Worm (Caenorhabditis elegans): ENCODE results near the gene F40B5.2.

Gene F40B5.2

ce11 chrX:8404308-8405085, 36.8 kb downstream of the F40B5.2 start (continued):
- peak; percentile 85 for TF ChIP-seq saeg-2 (GFP tag; IDR thresholded peaks at IDR 0.05)
- peak; percentile 96 for TF ChIP-seq F44E2.7 (GFP tag; IDR thresholded peaks at IDR 0.05)
- peak; percentile 78 for TF ChIP-seq T20F7.1 (GFP tag; optimal IDR thresholded peaks at IDR 0.05)
- TF ChIP-seq lin-13 (GFP tag; optimal IDR thresholded peaks at IDR 0.05), result peak; percentile 81
- TF ChIP-seq nhr-111 (GFP tag; optimal IDR thresholded peaks at IDR 0.05), result peak; percentile 93
- no peak for TF ChIP-seq daf-8 (GFP tag; IDR thresholded peaks at IDR 0.05)
- TF ChIP-seq rbr-2 (tag; optimal IDR thresholded peaks at IDR 0.05), result peak; percentile 95
- no peak for TF ChIP-seq nhr-237 (tag; optimal IDR thresholded peaks at IDR 0.05)
- TF ChIP-seq hlh-11 (tag; optimal IDR thresholded peaks at IDR 0.05), result peak; percentile 93
- TF ChIP-seq ceh-32 (tag; optimal IDR thresholded peaks at IDR 0.05; ENCODE audit: poor library complexity), result peak; percentile 82
- TF ChIP-seq mdt-29 (GFP tag; IDR thresholded peaks at IDR 0.05), result peak; percentile 91
- TF ChIP-seq pha-4 (GFP tag; IDR thresholded peaks at IDR 0.05), result peak; percentile 96
- no peak for TF ChIP-seq pha-4 (tag; optimal IDR thresholded peaks at IDR 0.05)
- peak; percentile 88 for TF ChIP-seq nhr-48 (tag; optimal IDR thresholded peaks at IDR 0.05)
- peak; percentile 93 for TF ChIP-seq gei-8 (GFP tag; optimal IDR thresholded peaks at IDR 0.05)
- no peak for TF ChIP-seq fos-1 (tag; optimal IDR thresholded peaks at IDR 0.05)
- TF ChIP-seq lsy-2 (tag; optimal IDR thresholded peaks at IDR 0.05), result peak; percentile 41 to 79
- TF ChIP-seq F37D6.2 (tag; optimal IDR thresholded peaks at IDR 0.05), result peak; percentile 87
- peak; percentile 79 for TF ChIP-seq F49E8.2 (tag; optimal IDR thresholded peaks at IDR 0.05; ENCODE audit: borderline replicate concordance)
- TF ChIP-seq D1046.2 (GFP tag; IDR thresholded peaks at IDR 0.05), result peak; percentile 93
- peak; percentile 91 for TF ChIP-seq php-3 (GFP tag; IDR thresholded peaks at IDR 0.05)
- TF ChIP-seq unc-130 (GFP tag; optimal IDR thresholded peaks at IDR 0.05), result peak; percentile 68
- no peak for TF ChIP-seq ztf-11 (tag; optimal IDR thresholded peaks at IDR 0.05)
- TF ChIP-seq nhr-11 (tag; optimal IDR thresholded peaks at IDR 0.05), result peak; percentile 82
- TF ChIP-seq T26A8.4 (GFP tag; IDR thresholded peaks at IDR 0.05), result peak; percentile 95
- peak; percentile 99 for TF ChIP-seq aha-1 (tag)
- peak; percentile 99 for TF ChIP-seq egl-43 (GFP tag; IDR thresholded peaks at IDR 0.05)
- peak; percentile 19 for TF ChIP-seq fkh-10 (GFP tag; optimal IDR thresholded peaks at IDR 0.05)
- peak; percentile 85; the same call in 1 of the 2 replicates for TF ChIP-seq zip-11 (GFP tag; IDR thresholded peaks at IDR 0.05)
- TF ChIP-seq ZK546.5 (tag; optimal IDR thresholded peaks at IDR 0.05), result no peak
- TF ChIP-seq lin-39 (tag; optimal IDR thresholded peaks at IDR 0.05), result no peak
- peak; percentile 94 for TF ChIP-seq ceh-44 (GFP tag; IDR thresholded peaks at IDR 0.05)
- peak; percentile 95 for TF ChIP-seq ceh-20 (GFP tag; IDR thresholded peaks at IDR 0.05)
- TF ChIP-seq mes-2 (tag; optimal IDR thresholded peaks at IDR 0.05; ENCODE audit: poor library complexity, severe bottlenecking), result peak; percentile 74
- TF ChIP-seq lim-7 (GFP tag; IDR thresholded peaks at IDR 0.05), result peak; percentile 99
- no peak for TF ChIP-seq ceh-82 (tag; optimal IDR thresholded peaks at IDR 0.05)
- TF ChIP-seq unc-62 (GFP tag; optimal IDR thresholded peaks at IDR 0.05 in 1 of 2), result peak in 1 of 2 experiments; percentile 90
- no peak for TF ChIP-seq unc-62 (tag; optimal IDR thresholded peaks at IDR 0.05)
- no peak for TF ChIP-seq lin-15B (tag; optimal IDR thresholded peaks at IDR 0.05)
- peak; percentile 82 for TF ChIP-seq mxl-3 (GFP tag; optimal IDR thresholded peaks at IDR 0.05)
- peak; percentile 86 to 89 for TF ChIP-seq daf-16 (GFP tag; optimal IDR thresholded peaks at IDR 0.05)
- TF ChIP-seq daf-16 (tag; optimal IDR thresholded peaks at IDR 0.05), result peak; percentile 86
- peak; percentile 88 for TF ChIP-seq lir-3 (tag; optimal IDR thresholded peaks at IDR 0.05)
- peak; percentile 67 for TF ChIP-seq ztf-7 (tag; optimal IDR thresholded peaks at IDR 0.05)
- peak; percentile 10 for TF ChIP-seq pqm-1 (tag; optimal IDR thresholded peaks at IDR 0.05)
- TF ChIP-seq dpl-1 (GFP tag; optimal IDR thresholded peaks at IDR 0.05), result peak; percentile 47
- TF ChIP-seq tag-97 (GFP tag; IDR thresholded peaks at IDR 0.05), result 0 out of 2 replicates have a peak, but pooled peaks have one; percentile 60
- peak; percentile 94 for TF ChIP-seq madf-9 (GFP tag; conservative IDR thresholded peaks at IDR 0.05)
- TF ChIP-seq daf-12 (tag; optimal IDR thresholded peaks at IDR 0.05), result no peak
- TF ChIP-seq set-16 (GFP tag; IDR thresholded peaks at IDR 0.05), result peak; percentile 75; the same call in 1 of the 2 replicates
- TF ChIP-seq jun-1 (tag; optimal IDR thresholded peaks at IDR 0.05), result peak; percentile 85

Measured in whole organism, L4 larva.